Fruit fly (Drosophila melanogaster) whole organism, embryonic: ENCODE results near the gene CG4017.

Experiments used
- B-H1 ChIP-seq: fragments of 200-800 bp; sonication (Bioruptor generic); IDR thresholded peaks from 3 replicates; pipeline ENCODE4 v1.3.6; 2022; ENCODE audit warnings: missing biosample characterization, missing genetic modification characterization
- Bdp1 ChIP-seq: fragments of 200-800 bp; sonication (Bioruptor generic); optimal IDR thresholded peaks from 3 replicates; lab custom pipeline; 2016; ENCODE audit warnings: missing biosample characterization, missing genetic modification characterization
- Blimp-1 ChIP-seq: fragments of 200-800 bp; sonication (Bioruptor generic); optimal IDR thresholded peaks from 3 replicates; lab custom pipeline; 2018; ENCODE audit warnings: missing biosample characterization, missing genetic modification characterization, mild to moderate bottlenecking, moderate library complexity, missing genetic modification reagents
- BtbVII ChIP-seq: fragments of 200-800 bp; sonication (Bioruptor generic); optimal IDR thresholded peaks from 3 replicates; lab custom pipeline; 2017; ENCODE audit warnings: missing biosample characterization, mild to moderate bottlenecking, missing genetic modification characterization
- CG11398 ChIP-seq: fragments of 200-800 bp; sonication (Bioruptor generic); optimal IDR thresholded peaks from 2 replicates; lab custom pipeline; 2016; ENCODE audit warnings: missing biosample characterization, missing genetic modification characterization
- CG11695 ChIP-seq: fragments of 200-800 bp; sonication (Bioruptor generic); IDR thresholded peaks from 3 replicates; pipeline ENCODE4 v1.3.6; 2022; ENCODE audit warnings: missing biosample characterization, missing genetic modification characterization
- CG12942 ChIP-seq: fragments of 200-800 bp; sonication (Bioruptor generic); optimal IDR thresholded peaks from 3 replicates; lab custom pipeline; 2016; ENCODE audit warnings: missing biosample characterization, missing genetic modification characterization
- CG13894 ChIP-seq: fragments of 200-800 bp; sonication (Bioruptor generic); optimal IDR thresholded peaks from 3 replicates; lab custom pipeline; 2018; ENCODE audit warnings: missing biosample characterization, mild to moderate bottlenecking, missing genetic modification characterization, moderate library complexity
- CG15479 ChIP-seq: fragments of 200-800 bp; sonication (Bioruptor generic); optimal IDR thresholded peaks from 3 replicates; lab custom pipeline; 2019; ENCODE audit warnings: missing biosample characterization, mild to moderate bottlenecking, missing genetic modification characterization, moderate library complexity
- CG1647 ChIP-seq: fragments of 200-800 bp; sonication (Bioruptor generic); optimal IDR thresholded peaks from 3 replicates; lab custom pipeline; 2016; ENCODE audit warnings: missing biosample characterization, missing genetic modification characterization
- CG17612 ChIP-seq: fragments of 200-800 bp; sonication (Bioruptor generic); IDR thresholded peaks from 2 replicates; pipeline ENCODE4 v1.3.6; 2022; ENCODE audit warnings: missing biosample characterization, missing genetic modification characterization
- CG18262 ChIP-seq: fragments of 200-800 bp; optimal IDR thresholded peaks from 3 replicates; lab custom pipeline; 2019; ENCODE audit warnings: missing biosample characterization, mild to moderate bottlenecking, missing genetic modification characterization, moderate library complexity
- CG3838 ChIP-seq: fragments of 200-800 bp; sonication (Bioruptor generic); optimal IDR thresholded peaks from 3 replicates; lab custom pipeline; 2016; ENCODE audit warnings: missing biosample characterization, missing genetic modification characterization
- CG6272 ChIP-seq: fragments of 200-800 bp; sonication (Bioruptor generic); IDR thresholded peaks from 2 replicates; pipeline ENCODE4 v1.3.6; 2022; ENCODE audit warnings: missing biosample characterization, missing genetic modification characterization
- CG6765 ChIP-seq: fragments of 200-800 bp; sonication (Bioruptor generic); optimal IDR thresholded peaks from 3 replicates; lab custom pipeline; 2017; ENCODE audit warnings: missing biosample characterization, mild to moderate bottlenecking, missing genetic modification characterization
- CG6813 ChIP-seq: fragments of 200-800 bp; sonication (Bioruptor generic); optimal IDR thresholded peaks from 2 replicates; lab custom pipeline; 2017; ENCODE audit warnings: missing biosample characterization, missing genetic modification characterization, mild to moderate bottlenecking, moderate library complexity, missing genetic modification reagents
- CG7786 ChIP-seq: fragments of 200-800 bp; sonication (Bioruptor generic); optimal IDR thresholded peaks from 2 replicates; lab custom pipeline; 2016; ENCODE audit warnings: missing biosample characterization, missing genetic modification characterization
- CG7987 ChIP-seq: fragments of 200-800 bp; sonication (Bioruptor generic); optimal IDR thresholded peaks from 2 replicates; lab custom pipeline; 2018; ENCODE audit warnings: missing biosample characterization, mild to moderate bottlenecking, missing genetic modification characterization, moderate library complexity
- CG8089 ChIP-seq: fragments of 200-800 bp; sonication (Bioruptor generic); optimal IDR thresholded peaks from 3 replicates; lab custom pipeline; 2016; ENCODE audit warnings: missing biosample characterization, missing genetic modification characterization
- CG8281 ChIP-seq: fragments of 200-800 bp; sonication (Bioruptor generic); optimal IDR thresholded peaks from 2 replicates; lab custom pipeline; 2018; ENCODE audit warnings: missing biosample characterization, mild to moderate bottlenecking, missing genetic modification characterization, moderate library complexity
- CG8290 ChIP-seq, 3 experiments: fragments of 200-800 bp; sonication (Bioruptor generic); optimal IDR thresholded peaks; 2 replicates each; lab custom pipeline; 2016 to 2019; ENCODE audit warnings: missing biosample characterization in 3 of 3, missing genetic modification characterization in 3 of 3, mild to moderate bottlenecking in 2 of 3, moderate library complexity in 1 of 3
- CHES-1-like ChIP-seq: fragments of 200-800 bp; sonication (Bioruptor generic); optimal IDR thresholded peaks from 2 replicates; lab custom pipeline; 2016; ENCODE audit warnings: missing biosample characterization, missing genetic modification characterization
- Dek ChIP-seq: fragments of 200-800 bp; sonication (Bioruptor generic); optimal IDR thresholded peaks from 3 replicates; lab custom pipeline; 2019; ENCODE audit warnings: missing biosample characterization, mild to moderate bottlenecking, missing genetic modification characterization, moderate library complexity
- Dll ChIP-seq: fragments of 200-800 bp; sonication (Bioruptor generic); IDR thresholded peaks from 4 replicates; pipeline ENCODE4 v1.3.6; 2022; ENCODE audit warnings: missing biosample characterization, missing genetic modification characterization; ENCODE audit not compliant: partially characterized antibody
- Ets65A ChIP-seq: fragments of 200-800 bp; sonication (Bioruptor generic); peaks from one replicate; lab custom pipeline; 2016; ENCODE audit warnings: missing biosample characterization, missing genetic modification characterization
- HLH3B ChIP-seq: fragments of 200-800 bp; sonication (Bioruptor generic); IDR thresholded peaks from 2 replicates; pipeline ENCODE4 v1.3.6; 2022; ENCODE audit warnings: missing biosample characterization, missing genetic modification characterization
- Hand ChIP-seq: fragments of 200-800 bp; sonication (Bioruptor generic); optimal IDR thresholded peaks from 2 replicates; lab custom pipeline; 2017; ENCODE audit warnings: mild to moderate bottlenecking, missing biosample characterization, missing genetic modification reagents, missing genetic modification characterization
- HmgD ChIP-seq: fragments of 200-800 bp; sonication (Bioruptor generic); optimal IDR thresholded peaks from 3 replicates; lab custom pipeline; 2016; ENCODE audit warnings: missing biosample characterization, missing genetic modification characterization
- Meics ChIP-seq: fragments of 200-800 bp; sonication (Bioruptor generic); optimal IDR thresholded peaks from 2 replicates; lab custom pipeline; 2017; ENCODE audit warnings: missing biosample characterization, mild to moderate bottlenecking, missing genetic modification characterization
- Nf-YA ChIP-seq: fragments of 200-800 bp; sonication (Bioruptor generic); IDR thresholded peaks from 2 replicates; pipeline ENCODE4 v1.3.6; 2022; ENCODE audit warnings: missing biosample characterization, missing genetic modification characterization
- Sry-δ ChIP-seq: fragments of 200-800 bp; sonication (Bioruptor generic); optimal IDR thresholded peaks from 2 replicates; lab custom pipeline; 2016; ENCODE audit warnings: missing biosample characterization, missing genetic modification characterization
- Usf ChIP-seq: fragments of 200-800 bp; sonication (Bioruptor generic); optimal IDR thresholded peaks from 2 replicates; lab custom pipeline; 2017; ENCODE audit warnings: missing genotype, missing biosample characterization, missing genetic modification characterization
- Xbp1 ChIP-seq: fragments of 200-800 bp; sonication (Bioruptor generic); optimal IDR thresholded peaks from 3 replicates; lab custom pipeline; 2016; ENCODE audit warnings: missing biosample characterization, mild to moderate bottlenecking, missing genetic modification characterization
- ab ChIP-seq: fragments of 200-800 bp; sonication (Bioruptor generic); optimal IDR thresholded peaks from 2 replicates; lab custom pipeline; 2016; ENCODE audit warnings: missing biosample characterization, missing genetic modification characterization
- chif ChIP-seq, 2 experiments: fragments of 200-800 bp; sonication (Bioruptor generic); optimal IDR thresholded peaks; 3 replicates each; lab custom pipeline; 2016; ENCODE audit warnings: missing biosample characterization in 2 of 2, missing genetic modification characterization in 2 of 2
- da ChIP-seq: fragments of 200-800 bp; sonication (Bioruptor generic); optimal IDR thresholded peaks from 2 replicates; lab custom pipeline; 2016; ENCODE audit warnings: missing biosample characterization, missing genetic modification characterization
- emc ChIP-seq: fragments of 200-800 bp; sonication (Bioruptor generic); optimal IDR thresholded peaks from 2 replicates; lab custom pipeline; 2016; ENCODE audit warnings: missing biosample characterization, missing genetic modification characterization
- gsb-n ChIP-seq: fragments of 200-800 bp; sonication (Bioruptor generic); optimal IDR thresholded peaks from 3 replicates; lab custom pipeline; 2018; ENCODE audit warnings: missing biosample characterization, mild to moderate bottlenecking, missing genetic modification characterization
- kni ChIP-seq: fragments of 200-800 bp; sonication (Bioruptor generic); optimal IDR thresholded peaks from 3 replicates; lab custom pipeline; 2017; ENCODE audit warnings: mild to moderate bottlenecking, missing biosample characterization, missing genetic modification reagents, missing genetic modification characterization
- lmd ChIP-seq: fragments of 200-800 bp; sonication (Bioruptor generic); IDR thresholded peaks from 2 replicates; pipeline ENCODE4 v1.3.6; 2022; ENCODE audit warnings: missing biosample characterization, missing genetic modification characterization
- lov ChIP-seq, 2 experiments: fragments of 200-800 bp in 1 of 2; fragments of >200 bp in 1 of 2; sonication (Bioruptor generic) in 1 of 2; IDR thresholded peaks in 1 of 2; optimal IDR thresholded peaks in 1 of 2; 2 replicates in 1 of 2; 3 replicates in 1 of 2; pipeline versions ENCODE4 v1.3.6 to Lab custom; 2017 to 2022; ENCODE audit warnings: missing biosample characterization in 1 of 2, missing genetic modification characterization in 1 of 2
- mirr ChIP-seq: fragments of 200-800 bp; sonication (Bioruptor generic); optimal IDR thresholded peaks from 3 replicates; lab custom pipeline; 2018; ENCODE audit warnings: missing biosample characterization, mild to moderate bottlenecking, missing genetic modification characterization
- so ChIP-seq: fragments of 200-800 bp; sonication (Bioruptor generic); IDR thresholded peaks from 3 replicates; pipeline ENCODE4 v1.3.6; 2022; ENCODE audit warnings: missing biosample characterization, missing genetic modification characterization
- sr ChIP-seq: fragments of 200-800 bp; sonication (Bioruptor generic); IDR thresholded peaks from 3 replicates; pipeline ENCODE4 v1.3.6; 2022; ENCODE audit warnings: missing biosample characterization, missing genetic modification characterization
- tgo ChIP-seq: fragments of 200-800 bp; sonication (Bioruptor generic); IDR thresholded peaks from 3 replicates; pipeline ENCODE4 v1.3.6; 2022; ENCODE audit warnings: missing biosample characterization, missing genetic modification characterization
- tll ChIP-seq, 2 experiments: fragments of 200-800 bp in 1 of 2; fragments of >200 bp in 1 of 2; sonication (Bioruptor generic) in 1 of 2; optimal IDR thresholded peaks; 2 replicates each; lab custom pipeline; 2017 to 2019; ENCODE audit warnings: missing biosample characterization in 2 of 2, missing genetic modification characterization in 2 of 2, mild to moderate bottlenecking in 1 of 2, moderate library complexity in 1 of 2
- trem ChIP-seq: fragments of 200-800 bp; optimal IDR thresholded peaks from 3 replicates; lab custom pipeline; 2019; ENCODE audit warnings: missing biosample characterization, mild to moderate bottlenecking, missing genetic modification characterization, moderate library complexity
- tx ChIP-seq: fragments of 200-800 bp; sonication (Bioruptor generic); optimal IDR thresholded peaks from 2 replicates; lab custom pipeline; 2016; ENCODE audit warnings: missing biosample characterization, missing genetic modification characterization
- unpg ChIP-seq: fragments of 200-800 bp; sonication (Bioruptor generic); optimal IDR thresholded peaks from 3 replicates; lab custom pipeline; 2018; ENCODE audit warnings: missing biosample characterization, mild to moderate bottlenecking, missing genetic modification characterization, moderate library complexity
- zfh1 ChIP-seq: fragments of 200-800 bp; sonication (Bioruptor generic); IDR thresholded peaks from 3 replicates; pipeline ENCODE4 v1.3.6; 2022; ENCODE audit warnings: missing biosample characterization, missing genetic modification characterization

CG4017 gene

dm6 chr2L:9782176-9782581 is 15.3 kb downstream of the CG4017 start, which contains the start of gene IP3K1 (continued):
- TF ChIP-seq Sry-δ (no peak), Ets65A (GFP tag; lab: Kevin White, UChicago) (no peak), Meics (GFP tag; lab: Kevin White, UChicago) (peak; percentile 35), HLH3B (GFP tag; lab: Robert Waterston, UW) (peak; percentile 43; the same call in 1 of the 2 replicates), HmgD (GFP tag; lab: Kevin White, UChicago) (peak; percentile 53), sr (peak; percentile 72; the same call in 2 of the 3 replicates), gsb-n (tag; lab: Kevin White, UChicago) (peak; percentile 76), Hand (GFP tag; lab: Kevin White, UChicago) (peak; percentile 61), mirr (GFP tag; lab: Kevin White, UChicago) (peak; percentile 67), Dll (GFP tag; lab: Robert Waterston, UW) (peak; percentile 56; the same call in 2 of the 4 replicates), Bdp1 (GFP tag; lab: Kevin White, UChicago) (no peak), CG7786 (GFP tag; lab: Kevin White, UChicago) (peak; percentile 8), BtbVII (GFP tag; lab: Kevin White, UChicago) (peak; percentile 62), chif (GFP tag; optimal IDR thresholded peaks at IDR 0.05; lab: Kevin White, UChicago) (no peak), B-H1 (no peak), so (GFP tag; lab: Robert Waterston, UW) (peak; percentile 66; the same call in 2 of the 3 replicates), CG8089 (GFP tag; lab: Kevin White, UChicago) (no peak), CG8281 (tag; lab: Kevin White, UChicago) (no peak), CG3838 (GFP tag; lab: Kevin White, UChicago) (no peak), trem (tag; lab: Kevin White, UChicago) (peak; percentile 33), ab (GFP tag; lab: Kevin White, UChicago) (no peak), CG13894 (peak; percentile 92), CG6765 (peak; percentile 31), tx (peak; percentile 66), Nf-YA (GFP tag; lab: Robert Waterston, UW) (peak; percentile 44; the same call in 1 of the 2 replicates), Dek (no peak), emc (GFP tag; lab: Kevin White, UChicago) (no peak), lov (optimal IDR thresholded peaks at IDR 0.05; lab: Kevin White, UChicago) (no peak), lov (GFP tag; IDR thresholded peaks at IDR 0.05; lab: Robert Waterston, UW) (no peak; the same call in 2 of the 3 replicates), tll (GFP tag; optimal IDR thresholded peaks at IDR 0.05; lab: Kevin White, UChicago) (no peak), CG6813 (GFP tag; lab: Kevin White, UChicago) (peak; percentile 27), CG17612 (no peak), CG8290 (GFP tag; optimal IDR thresholded peaks at IDR 0.05; lab: Kevin White, UChicago) (peak; percentile 47), CG8290 (tag; optimal IDR thresholded peaks at IDR 0.05; lab: Kevin White, UChicago) (peak in 1 of 2 experiments; percentile 88), CG12942 (GFP tag; lab: Kevin White, UChicago) (no peak), tgo (GFP tag; lab: Robert Waterston, UW) (no peak; the same call in 2 of the 3 replicates), Blimp-1 (peak; percentile 8), CG11398 (GFP tag; lab: Kevin White, UChicago) (peak; percentile 36), CG6272 (no peak), kni (GFP tag; lab: Kevin White, UChicago) (peak; percentile 66), CG18262 (tag; lab: Kevin White, UChicago) (peak; percentile 22), Usf (GFP tag; lab: Kevin White, UChicago) (no peak), CG1647 (GFP tag; lab: Kevin White, UChicago) (no peak), Xbp1 (GFP tag; lab: Kevin White, UChicago) (peak; percentile 29), CG7987 (peak; percentile 66), zfh1 (GFP tag; lab: Robert Waterston, UW) (no peak), lmd (peak; percentile 15; the same call in 1 of the 2 replicates), CHES-1-like (no peak), da (GFP tag; lab: Kevin White, UChicago) (no peak), unpg (peak; percentile 36), CG11695 (GFP tag; lab: Robert Waterston, UW) (peak; percentile 24; the same call in 1 of the 3 replicates), CG15479 (GFP tag; lab: Kevin White, UChicago) (no peak)
